Worm (Caenorhabditis elegans) whole organism, L4/young adult: Measurements from ENCODE around the gene erd-2.2.

Experiments used
- W03F9.2 ChIP-seq: fragments of 150-350 bp; optimal IDR thresholded peaks from 2 replicates; lab custom pipeline; 2014; ENCODE audit warnings: missing biosample characterization, missing genetic modification characterization
- dao-5 ChIP-seq: sonication (generic microtip); optimal IDR thresholded peaks from 2 replicates; lab custom pipeline; 2016; ENCODE audit warnings: missing genotype, missing genetic modification characterization, moderate library complexity, missing compliant biosample characterization
- him-1 ChIP-seq: sonication (generic microtip); optimal IDR thresholded peaks from 2 replicates; lab custom pipeline; 2016; ENCODE audit warnings: missing genotype, missing genetic modification reagents, missing genetic modification characterization, missing compliant biosample characterization

erd-2.2 gene

DNA sequence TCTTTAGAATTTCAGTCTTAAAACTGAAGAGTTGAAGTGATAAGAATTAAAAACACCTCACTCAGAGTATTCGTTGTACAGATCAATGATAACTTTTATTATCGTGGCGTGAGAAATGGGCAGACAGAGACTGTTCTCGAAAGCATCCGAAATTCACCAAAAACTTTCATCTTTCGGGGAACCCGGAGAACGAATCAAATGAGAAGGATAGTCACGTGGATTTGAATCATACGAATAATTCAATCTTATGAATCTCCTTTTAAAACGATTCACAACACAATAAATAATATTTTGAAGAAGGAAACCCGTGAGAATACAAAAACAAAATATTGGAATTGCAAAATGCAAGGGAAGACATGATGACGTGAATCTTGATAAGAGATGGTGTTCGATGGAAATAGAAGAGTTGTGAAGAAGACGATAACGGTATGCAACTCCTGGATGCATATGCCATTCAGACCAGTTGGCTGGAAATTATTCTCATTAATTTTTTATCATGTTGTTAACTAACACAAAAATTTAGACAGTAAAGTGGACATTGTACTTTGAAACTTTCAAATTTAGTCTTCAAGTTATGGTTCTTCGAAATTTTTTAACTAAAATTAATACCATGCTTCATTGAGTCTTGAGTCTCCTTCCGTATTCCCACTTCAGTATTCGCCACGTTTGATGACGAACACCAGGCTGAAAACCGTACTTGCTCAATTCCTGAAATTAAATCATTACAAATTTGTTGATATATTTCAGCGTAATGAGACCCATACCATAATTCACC, 29.8 kb upstream of the erd-2.2 start:
- TF ChIP-seq him-1 (tag; lab: Kevin White, UChicago) (no peak), W03F9.2 (tag; lab: Kevin White, UChicago) (no peak), dao-5 (tag; lab: Kevin White, UChicago) (no peak)

DNA sequence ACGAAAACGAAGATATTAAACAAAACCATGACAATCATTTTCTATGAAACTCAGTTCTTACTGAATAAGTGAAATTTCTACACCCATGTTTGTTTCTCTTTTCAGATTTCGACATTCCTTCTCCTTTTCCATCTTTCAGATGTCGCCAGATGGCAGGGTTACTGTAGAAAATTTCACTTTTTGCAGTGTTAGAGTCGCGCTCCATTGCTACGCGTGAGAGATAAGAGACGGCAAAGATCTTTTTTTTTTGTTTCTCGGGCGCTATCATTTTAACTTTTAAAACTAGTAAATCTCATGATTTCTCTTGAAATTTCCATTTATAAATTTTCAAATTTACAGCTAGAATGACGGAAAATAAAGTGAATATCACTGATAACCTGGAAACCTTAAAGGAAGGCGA, 28.6 kb upstream of the erd-2.2 start, which contains the start of the genes mig-21 and F01F1.2:
Gene mig-21, minus strand, starts transcription at position 166 of the 400 bp plus-strand sequence.
Gene F01F1.2, plus strand, starts transcription at position 340 of the 400 bp plus-strand sequence.
- no peak for TF ChIP-seq him-1 (tag; lab: Kevin White, UChicago)
- TF ChIP-seq dao-5 (tag; lab: Kevin White, UChicago), result no peak
- no peak for TF ChIP-seq W03F9.2 (tag; lab: Kevin White, UChicago)

DNA sequence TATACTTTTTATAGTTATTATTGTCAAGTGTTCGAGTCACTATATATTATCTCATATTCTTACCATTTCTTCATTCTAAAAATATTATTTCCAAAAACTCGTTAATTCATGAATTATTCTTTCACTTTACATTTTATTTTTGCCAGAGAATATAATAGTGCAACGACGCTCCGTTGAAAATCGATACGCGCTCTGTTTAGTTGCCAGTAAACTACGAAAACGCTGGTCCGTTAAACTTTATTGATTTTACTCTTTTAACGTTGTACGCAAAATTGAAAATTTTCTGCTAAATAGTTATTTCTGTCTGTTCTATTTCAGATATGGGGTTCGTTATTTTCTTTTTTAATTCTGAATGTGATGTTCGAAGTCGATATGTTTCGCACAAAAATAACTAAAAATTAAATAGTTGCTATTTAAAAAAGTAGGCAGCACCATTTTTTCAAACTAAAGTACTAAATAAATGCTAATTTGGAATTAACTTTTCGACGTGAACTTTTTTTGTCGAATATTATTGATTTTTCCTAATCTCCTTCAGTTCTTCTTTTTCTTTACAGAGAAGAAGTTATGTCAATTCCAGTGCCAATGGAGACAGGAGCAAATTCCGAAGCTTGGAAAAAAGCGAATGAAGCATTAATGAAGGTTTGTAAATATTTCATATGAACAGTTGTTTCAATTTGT, 27.4 kb upstream of the erd-2.2 start, which contains the start of gene hpo-10:
Gene hpo-10, plus strand, starts transcription at position 199 of the 678 bp plus-strand sequence.
- no peak for TF ChIP-seq him-1 (tag; lab: Kevin White, UChicago)
- no peak for TF ChIP-seq dao-5 (tag; lab: Kevin White, UChicago)
- no peak for TF ChIP-seq W03F9.2 (tag; lab: Kevin White, UChicago)

DNA sequence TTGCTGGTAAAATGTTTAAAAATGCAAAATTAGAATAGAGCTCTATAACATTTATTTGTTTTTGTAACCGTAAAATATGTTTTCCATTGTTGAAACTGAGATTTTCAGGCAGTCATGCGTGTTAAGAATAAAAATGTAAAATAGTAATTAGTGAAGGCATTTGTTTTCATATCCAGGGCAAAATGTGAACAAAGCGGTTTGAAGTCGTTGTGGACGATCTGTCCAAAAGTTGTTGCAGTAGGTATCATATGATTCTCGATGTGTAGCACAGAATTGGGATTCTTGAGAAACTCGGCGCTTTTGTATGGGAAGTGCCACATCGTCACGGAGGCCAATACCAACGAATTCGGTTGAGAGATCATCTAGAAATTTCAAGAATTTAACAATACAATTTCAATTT, 24.6 kb upstream of the erd-2.2 start:
- TF ChIP-seq dao-5 (tag; lab: Kevin White, UChicago) (no peak), him-1 (tag; lab: Kevin White, UChicago) (no peak)

DNA sequence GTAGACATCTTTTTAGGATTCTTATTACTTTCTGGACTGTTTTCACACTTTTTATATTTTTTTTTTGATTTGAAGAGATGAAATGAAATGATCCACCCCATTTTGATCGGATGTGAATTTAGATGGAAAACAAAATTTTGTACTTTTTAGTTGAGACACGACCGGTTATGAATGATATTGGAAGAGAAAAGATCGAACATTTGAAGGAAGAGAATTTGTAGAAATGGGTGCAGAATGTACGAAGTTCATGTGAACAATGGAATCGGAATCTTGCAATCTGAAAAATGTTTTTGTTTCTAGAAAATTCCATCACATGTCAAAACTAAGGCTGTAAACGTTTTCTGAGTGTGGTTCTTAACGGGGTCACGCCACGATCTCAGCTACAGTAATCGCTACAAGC, 24.0 kb upstream of the erd-2.2 start, which contains the start of gene F01F1.14:
Gene F01F1.14, minus strand, starts transcription at position 101 of the 400 bp plus-strand sequence.
- TF ChIP-seq him-1 (tag; lab: Kevin White, UChicago) (no peak), W03F9.2 (tag; lab: Kevin White, UChicago) (no peak), dao-5 (tag; lab: Kevin White, UChicago) (no peak)

DNA sequence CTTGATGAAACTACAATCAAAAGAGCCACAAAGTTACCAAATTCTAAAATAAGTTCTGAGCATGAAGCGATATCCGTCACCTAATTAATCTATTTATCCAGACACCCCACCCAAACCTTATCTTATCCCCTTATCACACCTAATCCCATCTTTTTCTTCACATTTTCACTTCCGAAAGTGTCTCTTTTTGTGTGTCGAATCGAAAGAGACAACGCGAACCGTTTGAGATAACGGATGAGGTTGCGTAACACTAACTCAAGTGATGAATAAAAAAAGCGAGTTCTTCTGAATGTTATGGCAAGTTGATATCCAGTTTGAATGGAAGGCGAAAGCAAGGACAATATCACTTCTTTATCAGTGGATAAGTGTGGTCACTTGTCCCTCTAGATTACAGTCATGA, 23.3 kb upstream of the erd-2.2 start:
- no peak for TF ChIP-seq him-1 (tag; lab: Kevin White, UChicago)

DNA sequence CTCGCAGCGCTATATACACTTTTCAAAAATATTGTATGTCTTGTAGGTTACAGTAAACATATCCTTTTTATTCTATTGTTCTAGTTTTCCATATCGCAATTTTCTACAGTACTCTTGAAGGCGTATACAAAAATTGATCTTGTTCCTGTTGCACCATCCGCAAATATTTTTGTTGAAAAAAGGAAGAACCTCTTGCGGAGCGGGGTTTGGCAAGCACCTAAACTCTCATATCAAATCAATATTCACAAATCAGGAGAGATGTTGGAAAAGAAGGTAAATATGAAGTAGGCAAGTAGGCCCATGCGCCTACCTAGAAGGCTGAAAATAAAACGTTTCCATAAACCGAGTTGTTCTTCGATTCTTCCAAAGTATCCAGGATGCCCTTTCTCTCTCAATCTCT, 22.8 kb upstream of the erd-2.2 start, which contains the start of gene C28H8.5:
Gene C28H8.5, plus strand, starts transcription at position 301 of the 400 bp plus-strand sequence.
- TF ChIP-seq dao-5 (tag; lab: Kevin White, UChicago) (no peak), him-1 (tag; lab: Kevin White, UChicago) (no peak), W03F9.2 (tag; lab: Kevin White, UChicago) (no peak)

DNA sequence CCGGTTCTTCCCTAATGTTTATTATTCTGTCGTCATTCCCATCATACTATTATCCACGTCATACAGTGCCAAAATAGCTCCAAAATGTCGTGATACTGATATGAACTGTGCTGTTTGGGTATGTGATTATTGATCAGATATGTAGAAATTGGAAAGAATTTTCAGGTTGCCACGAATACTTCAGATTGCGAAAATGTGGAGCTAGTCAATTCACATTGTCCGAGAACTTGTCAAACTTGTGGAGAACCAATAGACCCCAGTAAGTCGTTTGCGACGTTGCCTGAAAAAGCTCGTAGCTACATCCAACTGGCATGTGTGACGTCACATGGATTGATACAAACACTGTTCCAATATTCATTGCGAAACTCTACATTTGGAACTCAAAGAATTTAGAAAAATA, 22.4 kb upstream of the erd-2.2 start:
- TF ChIP-seq him-1 (tag; lab: Kevin White, UChicago) (no peak), W03F9.2 (tag; lab: Kevin White, UChicago) (no peak), dao-5 (tag; lab: Kevin White, UChicago) (no peak)

DNA sequence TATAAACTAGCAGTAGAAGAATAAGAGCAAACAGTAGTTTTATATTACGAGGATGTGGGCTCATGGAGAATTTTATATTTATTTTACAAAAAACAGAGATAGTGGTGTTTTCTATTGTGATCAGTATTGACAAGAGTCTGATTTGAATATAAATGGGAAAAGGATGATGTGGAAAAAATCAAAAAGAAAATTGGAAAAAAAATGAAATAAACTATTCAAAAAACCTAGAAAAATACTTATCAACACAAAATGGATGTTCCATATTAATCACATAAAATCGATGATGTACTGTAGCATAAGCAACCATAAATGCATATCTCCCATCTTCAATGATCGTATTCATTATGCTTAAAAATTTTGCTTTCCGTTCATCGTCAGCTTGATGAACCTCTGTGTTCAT, 20.0 kb upstream of the erd-2.2 start, which contains the start of gene C28H8.7:
Gene C28H8.7, minus strand, starts transcription at position 101 of the 400 bp plus-strand sequence.
- no peak for TF ChIP-seq dao-5 (tag; lab: Kevin White, UChicago)

DNA sequence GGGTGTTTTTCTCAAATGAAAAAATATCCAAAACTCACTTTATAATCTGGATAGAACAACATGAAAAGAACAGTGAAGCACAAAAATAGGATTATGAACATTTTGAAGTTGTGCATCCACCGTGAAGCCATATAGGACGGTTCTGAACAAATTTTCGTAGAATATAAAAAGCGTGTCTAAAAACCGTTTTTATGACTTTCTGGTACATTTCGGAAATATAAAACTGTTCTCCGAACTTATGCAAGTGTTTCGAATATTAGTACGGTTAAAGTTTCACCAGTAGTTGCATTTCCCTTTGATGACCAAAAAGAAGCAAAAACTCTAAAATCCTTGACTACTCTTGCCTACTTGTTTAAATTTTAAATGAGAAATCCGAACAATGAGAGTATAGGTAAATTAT, 18.2 kb upstream of the erd-2.2 start, which contains the start of gene C28H8.8:
Gene C28H8.8, minus strand, starts transcription at position 101 of the 400 bp plus-strand sequence.
- no peak for TF ChIP-seq him-1 (tag; lab: Kevin White, UChicago)
- TF ChIP-seq dao-5 (tag; lab: Kevin White, UChicago), result no peak
- TF ChIP-seq W03F9.2 (tag; lab: Kevin White, UChicago), result no peak

DNA sequence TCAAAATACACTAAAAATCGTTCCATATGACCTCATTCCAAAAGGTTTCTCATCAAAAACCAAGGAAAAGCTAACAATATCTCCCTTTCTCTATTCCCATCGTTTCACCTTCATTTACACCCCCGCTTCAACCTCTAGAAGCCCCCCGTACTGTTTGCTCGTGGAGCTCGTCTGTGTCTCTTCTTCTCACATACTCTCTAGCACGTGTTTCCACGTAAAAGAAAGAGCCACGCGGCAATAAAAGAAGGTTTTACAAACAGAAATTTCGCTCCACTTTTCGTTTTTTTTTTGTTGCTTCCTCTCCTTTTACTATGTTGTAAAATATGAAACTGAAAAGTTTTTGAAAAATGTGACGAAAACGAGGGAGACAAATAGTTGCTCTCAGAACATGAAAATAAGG, 13.9 kb upstream of the erd-2.2 start:
- TF ChIP-seq W03F9.2 (tag; lab: Kevin White, UChicago), result no peak
- TF ChIP-seq him-1 (tag; lab: Kevin White, UChicago), result no peak
- TF ChIP-seq dao-5 (tag; lab: Kevin White, UChicago), result no peak

DNA sequence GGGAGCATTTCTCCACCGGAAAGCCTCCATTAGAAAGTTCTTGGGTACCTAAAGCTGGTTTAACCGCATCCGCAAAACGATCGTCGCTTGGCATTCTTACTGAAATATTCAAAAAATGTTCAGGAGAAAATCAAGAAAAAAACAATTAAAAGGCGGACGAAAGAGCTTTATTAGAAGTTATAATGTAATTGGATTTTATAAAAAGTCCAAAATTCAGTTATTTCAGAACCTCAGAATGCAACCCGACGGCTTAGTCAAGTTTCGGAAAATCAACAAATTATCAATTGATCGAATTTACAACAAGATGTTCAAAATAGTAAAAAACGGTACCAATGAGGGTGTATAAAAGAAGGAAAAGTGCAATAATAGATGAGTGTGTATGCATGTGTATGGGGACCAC, 10.9 kb upstream of the erd-2.2 start, which contains the start of gene pxl-1:
Gene pxl-1, minus strand, starts transcription at position 101 of the 400 bp plus-strand sequence.
- TF ChIP-seq W03F9.2 (tag; lab: Kevin White, UChicago) (no peak), dao-5 (tag; lab: Kevin White, UChicago) (no peak), him-1 (tag; lab: Kevin White, UChicago) (no peak)

DNA sequence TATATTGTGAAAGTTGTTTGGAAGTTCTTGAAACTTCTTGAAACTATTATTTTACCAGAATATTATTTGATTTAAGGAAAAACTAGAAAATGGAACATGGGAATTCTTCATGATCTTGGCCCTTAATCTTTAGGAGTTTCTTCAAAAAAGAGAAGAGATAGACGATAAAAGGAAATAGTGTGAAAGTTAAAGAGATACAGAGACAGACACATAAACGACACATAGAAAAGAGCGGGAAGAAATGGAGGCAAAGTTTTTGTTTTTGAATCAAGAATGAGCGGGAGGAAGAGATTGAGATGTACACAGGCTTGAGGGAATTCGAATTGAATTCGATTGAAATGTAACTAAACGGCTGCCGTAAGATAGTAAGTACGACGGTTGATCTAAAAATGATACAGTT, 9.4 kb upstream of the erd-2.2 start:
- TF ChIP-seq W03F9.2 (tag; lab: Kevin White, UChicago), result no peak
- TF ChIP-seq him-1 (tag; lab: Kevin White, UChicago), result no peak
- no peak for TF ChIP-seq dao-5 (tag; lab: Kevin White, UChicago)
